Fruit fly (Drosophila melanogaster) S2 (cell line): ENCODE measurements around the gene Grip75.

ENCODE experiments used
- CG8478 ChIP-seq: fragments of >200 bp; optimal IDR thresholded peaks from 2 replicates; lab custom pipeline; 2018
- CTCF ChIP-seq, 2 experiments: fragments of >200 bp; optimal IDR thresholded peaks; 2 replicates each; lab custom pipeline; 2018

DNA sequence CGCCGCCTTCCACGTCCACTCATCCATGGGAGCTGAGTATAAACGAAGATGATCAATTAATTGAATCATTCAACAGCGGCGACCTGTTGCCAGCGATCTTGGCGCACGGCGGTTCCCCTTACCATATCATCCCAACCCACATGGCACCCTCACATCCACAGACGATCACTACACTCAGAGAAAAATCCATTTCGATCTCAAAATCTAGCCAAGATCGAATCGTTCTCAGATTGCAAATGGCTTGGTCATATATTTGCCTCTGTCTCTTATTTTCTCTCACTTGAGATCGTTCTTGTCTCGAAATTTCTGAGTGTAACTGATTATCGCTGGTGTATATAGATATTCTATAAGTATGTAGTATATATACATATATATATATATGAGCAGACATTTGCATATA is 14.7 kb upstream of the Grip75 start:
- TF ChIP-seq CTCF (optimal IDR thresholded peaks at IDR 0.05; lab: Kevin White, UChicago), result no peak
- TF ChIP-seq CG8478 (lab: Kevin White, UChicago), result no peak
